Fruit fly (Drosophila melanogaster) whole organism, prepupa: ENCODE data around the gene CG12017.
A peak's percentile ranks its signal among the peaks of the same experiment; 100 is the strongest.

Experiments used
- Blimp-1 ChIP-seq: fragments of 200-800 bp; sonication (Bioruptor generic); optimal IDR thresholded peaks from 3 replicates; lab custom pipeline; 2017; ENCODE audit warnings: missing biosample characterization, missing genetic modification characterization, mild to moderate bottlenecking, moderate library complexity, missing genetic modification reagents
- CG10669 ChIP-seq: fragments of 200-800 bp; sonication (Bioruptor generic); optimal IDR thresholded peaks from 3 replicates; lab custom pipeline; 2018; ENCODE audit warnings: missing biosample characterization, mild to moderate bottlenecking, missing genetic modification characterization, moderate library complexity
- CG11294 ChIP-seq: fragments of 200-800 bp; sonication (Bioruptor generic); IDR thresholded peaks from 2 replicates; pipeline ENCODE4 v1.3.6; 2022; ENCODE audit warnings: missing biosample characterization, missing genetic modification characterization
- CG11902 ChIP-seq: fragments of 200-800 bp; sonication (Bioruptor generic); optimal IDR thresholded peaks from 3 replicates; lab custom pipeline; 2016; ENCODE audit warnings: missing biosample characterization, missing genetic modification characterization
- CG15336 ChIP-seq: fragments of 200-800 bp; sonication (Bioruptor generic); IDR thresholded peaks from 2 replicates; pipeline ENCODE4 v1.3.6; 2022; ENCODE audit warnings: missing biosample characterization, missing genetic modification characterization
- CG16779 ChIP-seq: fragments of 200-800 bp; sonication (Bioruptor generic); optimal IDR thresholded peaks from 3 replicates; lab custom pipeline; 2017; ENCODE audit warnings: missing biosample characterization, mild to moderate bottlenecking, missing genetic modification characterization
- CG3032 ChIP-seq: fragments of 200-800 bp; optimal IDR thresholded peaks from 2 replicates; lab custom pipeline; 2019; ENCODE audit warnings: missing biosample characterization, mild to moderate bottlenecking, missing genetic modification characterization, moderate library complexity
- CG31627 ChIP-seq: fragments of 200-800 bp; sonication (Bioruptor generic); optimal IDR thresholded peaks from 3 replicates; lab custom pipeline; 2016; ENCODE audit warnings: missing biosample characterization, missing genetic modification characterization
- CG32006 ChIP-seq: fragments of 200-800 bp; sonication (Bioruptor generic); optimal IDR thresholded peaks from 3 replicates; lab custom pipeline; 2017; ENCODE audit warnings: missing biosample characterization, mild to moderate bottlenecking, missing genetic modification characterization
- CG3919 ChIP-seq: fragments of 200-800 bp; sonication (Bioruptor generic); optimal IDR thresholded peaks from 3 replicates; lab custom pipeline; 2016; ENCODE audit warnings: missing biosample characterization, missing genetic modification characterization
- CG4318 ChIP-seq: fragments of 200-800 bp; sonication (Bioruptor generic); optimal IDR thresholded peaks from 3 replicates; lab custom pipeline; 2017; ENCODE audit warnings: missing biosample characterization, mild to moderate bottlenecking, missing genetic modification characterization
- CG6276 ChIP-seq: fragments of 200-800 bp; sonication (Bioruptor generic); optimal IDR thresholded peaks from 2 replicates; lab custom pipeline; 2017; ENCODE audit warnings: missing biosample characterization, mild to moderate bottlenecking, missing genetic modification characterization
- CG6792 ChIP-seq: fragments of 200-800 bp; sonication (Bioruptor generic); optimal IDR thresholded peaks from 3 replicates; lab custom pipeline; 2016; ENCODE audit warnings: missing biosample characterization, missing genetic modification characterization
- CG6854 ChIP-seq: fragments of 200-800 bp; sonication (Bioruptor generic); optimal IDR thresholded peaks from 2 replicates; lab custom pipeline; 2017; ENCODE audit warnings: missing biosample characterization, mild to moderate bottlenecking, missing genetic modification characterization
- CG8119 ChIP-seq: fragments of 200-800 bp; sonication (Bioruptor generic); IDR thresholded peaks from 3 replicates; pipeline ENCODE4 v1.3.6; 2022; ENCODE audit warnings: missing biosample characterization, missing genetic modification characterization
- CG8319 ChIP-seq: fragments of 200-800 bp; sonication (Bioruptor generic); optimal IDR thresholded peaks from 3 replicates; lab custom pipeline; 2016; ENCODE audit warnings: missing biosample characterization, missing genetic modification characterization
- CG8632 ChIP-seq: fragments of 200-800 bp; sonication (Bioruptor generic); optimal IDR thresholded peaks from 3 replicates; lab custom pipeline; 2016; ENCODE audit warnings: missing biosample characterization, missing genetic modification characterization
- CG9139 ChIP-seq: fragments of 200-800 bp; sonication (Bioruptor generic); optimal IDR thresholded peaks from 3 replicates; lab custom pipeline; 2017; ENCODE audit warnings: missing biosample characterization, mild to moderate bottlenecking, missing genetic modification characterization
- Eip78C ChIP-seq: fragments of 200-800 bp; sonication (Bioruptor generic); peaks from one replicate; lab custom pipeline; 2016; ENCODE audit warnings: missing biosample characterization, missing genetic modification characterization
- Ets21C ChIP-seq: fragments of 200-800 bp; sonication (Bioruptor generic); optimal IDR thresholded peaks from 3 replicates; lab custom pipeline; 2016; ENCODE audit warnings: missing biosample characterization, missing genetic modification characterization
- Ets96B ChIP-seq: fragments of 200-800 bp; optimal IDR thresholded peaks from 2 replicates; lab custom pipeline; 2019; ENCODE audit warnings: missing biosample characterization, mild to moderate bottlenecking, missing genetic modification characterization, moderate library complexity
- Hr38 ChIP-seq: sonication (Bioruptor generic); optimal IDR thresholded peaks from 2 replicates; lab custom pipeline; 2016; ENCODE audit warnings: missing biosample characterization, missing genetic modification characterization
- Hr39 ChIP-seq: fragments of 200-800 bp; sonication (Bioruptor generic); optimal IDR thresholded peaks from 2 replicates; lab custom pipeline; 2016; ENCODE audit warnings: missing biosample characterization, missing genetic modification characterization
- Hr4 ChIP-seq: fragments of 200-800 bp; sonication (Bioruptor generic); optimal IDR thresholded peaks from 3 replicates; lab custom pipeline; 2016; ENCODE audit warnings: missing biosample characterization, missing genetic modification characterization
- Lpt ChIP-seq: fragments of 200-800 bp; sonication (Bioruptor generic); optimal IDR thresholded peaks from 3 replicates; lab custom pipeline; 2016; ENCODE audit warnings: missing biosample characterization, missing genetic modification characterization
- Met ChIP-seq: fragments of 200-800 bp; sonication (Bioruptor generic); optimal IDR thresholded peaks from 3 replicates; lab custom pipeline; 2016; ENCODE audit warnings: missing biosample characterization, missing genetic modification characterization
- OdsH ChIP-seq: fragments of 200-800 bp; sonication (Bioruptor generic); optimal IDR thresholded peaks from 3 replicates; lab custom pipeline; 2016; ENCODE audit warnings: missing biosample characterization, missing genetic modification characterization
- Smox ChIP-seq: fragments of 200-800 bp; sonication (Bioruptor generic); optimal IDR thresholded peaks from 3 replicates; lab custom pipeline; 2016; ENCODE audit warnings: missing biosample characterization, missing genetic modification characterization
- Sox14 ChIP-seq: fragments of 200-800 bp; sonication (Bioruptor generic); optimal IDR thresholded peaks from 3 replicates; lab custom pipeline; 2016; ENCODE audit warnings: missing biosample characterization, missing genetic modification characterization
- Sox15 ChIP-seq: fragments of 200-800 bp; sonication (Bioruptor generic); optimal IDR thresholded peaks from 3 replicates; lab custom pipeline; 2016; ENCODE audit warnings: missing biosample characterization, missing genetic modification characterization
- achi ChIP-seq: fragments of 200-800 bp; sonication (Bioruptor generic); optimal IDR thresholded peaks from 3 replicates; lab custom pipeline; 2016; ENCODE audit warnings: missing biosample characterization, missing genetic modification characterization
- acj6 ChIP-seq: fragments of 200-800 bp; sonication (Bioruptor generic); optimal IDR thresholded peaks from 3 replicates; lab custom pipeline; 2016; ENCODE audit warnings: missing biosample characterization, missing genetic modification characterization
- cyc ChIP-seq: fragments of 200-800 bp; sonication (Bioruptor generic); optimal IDR thresholded peaks from 3 replicates; lab custom pipeline; 2016; ENCODE audit warnings: missing biosample characterization, missing genetic modification characterization
- eg ChIP-seq: fragments of 200-800 bp; sonication (Bioruptor generic); IDR thresholded peaks from 3 replicates; pipeline ENCODE4 v1.3.6; 2022; ENCODE audit warnings: missing biosample characterization, missing genetic modification characterization
- fd85E ChIP-seq: fragments of 200-800 bp; sonication (Bioruptor generic); optimal IDR thresholded peaks from 3 replicates; lab custom pipeline; 2016; ENCODE audit warnings: missing biosample characterization, missing genetic modification characterization
- fkh ChIP-seq: fragments of 200-800 bp; sonication (Bioruptor generic); optimal IDR thresholded peaks from 3 replicates; lab custom pipeline; 2017; ENCODE audit warnings: missing biosample characterization, mild to moderate bottlenecking, missing genetic modification characterization, moderate library complexity
- net ChIP-seq: fragments of 200-800 bp; sonication (Bioruptor generic); optimal IDR thresholded peaks from 3 replicates; lab custom pipeline; 2016; ENCODE audit warnings: missing biosample characterization, missing genetic modification characterization
- pdm3 ChIP-seq: fragments of 200-800 bp; sonication (Bioruptor generic); optimal IDR thresholded peaks from 3 replicates; lab custom pipeline; 2016; ENCODE audit warnings: missing biosample characterization, missing genetic modification characterization
- salr ChIP-seq, 2 experiments: fragments of 200-800 bp; sonication (Bioruptor generic); optimal IDR thresholded peaks; 3 replicates each; lab custom pipeline; 2016 to 2018; ENCODE audit warnings: missing biosample characterization in 2 of 2, missing genetic modification characterization in 2 of 2, mild to moderate bottlenecking in 1 of 2
- ss ChIP-seq, 2 experiments: fragments of 200-800 bp; sonication (Bioruptor generic); optimal IDR thresholded peaks; 2 replicates in 1 of 2; 3 replicates in 1 of 2; lab custom pipeline; 2017 to 2018; ENCODE audit warnings: mild to moderate bottlenecking in 2 of 2, missing biosample characterization in 2 of 2, missing genetic modification characterization in 2 of 2, moderate library complexity in 1 of 2
- svp ChIP-seq: fragments of 200-800 bp; sonication (Bioruptor generic); peaks from one replicate; lab custom pipeline; 2016; ENCODE audit warnings: missing biosample characterization, missing genetic modification characterization

The CG12017 gene

DNA sequence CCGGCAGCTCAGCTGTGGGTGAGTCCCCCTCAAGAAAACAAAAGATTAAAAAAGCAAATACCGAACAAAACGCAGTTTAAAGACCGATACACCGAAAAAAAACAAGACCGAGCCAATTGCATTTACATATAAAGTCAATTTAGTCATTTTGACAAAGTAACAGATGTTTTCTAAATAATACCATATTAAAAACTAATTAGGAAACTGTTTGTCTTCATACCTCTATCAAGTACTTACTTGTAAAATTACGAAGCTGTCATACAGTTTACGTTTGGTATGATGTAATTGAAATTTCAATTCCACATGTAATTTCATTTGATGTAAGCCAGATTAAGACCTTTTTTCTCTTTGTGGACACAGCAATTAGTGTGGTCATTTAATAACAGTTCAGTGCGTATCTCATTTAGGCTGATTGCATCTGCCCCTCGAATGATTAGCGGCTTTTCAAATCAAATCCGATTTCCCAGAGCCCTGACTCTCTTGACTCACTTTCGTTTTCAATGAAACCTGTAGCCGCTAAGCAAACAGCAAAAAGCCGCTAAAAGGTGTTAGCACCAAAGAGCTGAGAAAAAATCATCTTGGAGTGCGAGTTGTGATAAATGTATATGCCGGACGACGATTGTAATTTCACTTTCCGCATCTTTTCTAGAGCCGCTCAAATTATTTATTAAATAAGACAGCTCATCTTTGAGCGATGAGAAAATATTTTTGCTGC lies 5.4 kb upstream of the CG12017 start:
- TF ChIP-seq CG15336: 0 out of 2 replicates have a peak, but pooled peaks have one; percentile 16
- peak; percentile 76 for TF ChIP-seq Eip78C (GFP tag; lab: Kevin White, UChicago)
- TF ChIP-seq CG32006: peak; percentile 54
- no peak for TF ChIP-seq Lpt (GFP tag; lab: Kevin White, UChicago)
- TF ChIP-seq Blimp-1: peak; percentile 59
- peak; percentile 6 for TF ChIP-seq CG3919 (GFP tag; lab: Kevin White, UChicago)
- no peak for TF ChIP-seq Met (GFP tag; lab: Kevin White, UChicago)
- TF ChIP-seq achi: peak; percentile 17
- TF ChIP-seq CG8119 (GFP tag; lab: Robert Waterston, UW): no peak
- TF ChIP-seq Hr4 (GFP tag; lab: Kevin White, UChicago): peak; percentile 40

DNA sequence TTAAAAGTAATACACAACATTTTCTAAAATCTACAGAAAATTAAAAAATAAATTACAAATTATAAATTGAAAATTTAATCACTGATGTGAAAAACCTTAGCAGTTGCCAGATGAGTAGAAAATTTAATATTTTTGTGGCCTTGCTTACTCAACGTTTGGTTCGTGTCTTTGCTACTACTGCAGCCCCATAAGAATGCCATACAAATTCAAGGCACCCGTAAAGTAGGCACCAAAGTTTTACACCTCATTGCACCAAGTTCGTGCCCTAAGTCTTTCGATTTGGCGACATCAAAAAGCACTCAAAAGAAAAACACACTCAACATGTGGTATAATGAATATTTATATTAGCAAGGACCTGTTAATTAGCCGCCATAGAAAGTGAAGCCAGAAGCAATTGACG lies 3.1 kb upstream of the CG12017 start:
- TF ChIP-seq CG3032 (tag; lab: Kevin White, UChicago): no peak
- TF ChIP-seq Eip78C (GFP tag; lab: Kevin White, UChicago): peak; percentile 9

DNA sequence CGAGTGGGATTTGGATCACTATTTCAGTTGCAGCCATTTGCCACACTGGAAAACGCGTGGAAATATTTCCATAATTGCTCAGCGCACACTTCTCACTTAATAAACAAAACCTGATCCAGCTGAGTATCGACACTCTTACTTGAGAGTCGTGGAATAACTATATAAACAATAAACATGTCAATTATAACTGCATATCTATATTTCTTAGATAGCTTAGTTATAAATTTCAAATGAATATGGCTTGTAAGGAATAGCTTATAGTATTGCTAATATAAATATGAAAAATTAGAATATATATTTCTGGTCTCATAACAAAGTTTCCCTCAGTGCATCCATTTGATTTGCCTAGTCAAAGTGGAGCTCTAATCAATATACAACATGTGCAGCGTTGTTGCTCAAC lies 3.2 kb downstream of the CG12017 start:
- TF ChIP-seq OdsH (GFP tag; lab: Kevin White, UChicago) (peak; percentile 23), eg (GFP tag; lab: Robert Waterston, UW) (peak; percentile 41; the same call in 1 of the 3 replicates), CG11294 (GFP tag; lab: Robert Waterston, UW) (no peak), Ets21C (GFP tag; lab: Kevin White, UChicago) (no peak), CG8119 (GFP tag; lab: Robert Waterston, UW) (peak; percentile 69), CG10669 (GFP tag; lab: Kevin White, UChicago) (no peak), CG15336 (peak; percentile 73), CG32006 (peak; percentile 75), Hr38 (GFP tag; lab: Kevin White, UChicago) (no peak), CG8319 (GFP tag; lab: Kevin White, UChicago) (no peak), Hr4 (GFP tag; lab: Kevin White, UChicago) (peak; percentile 71), cyc (GFP tag; lab: Kevin White, UChicago) (no peak), CG4318 (peak; percentile 40), acj6 (GFP tag; lab: Kevin White, UChicago) (no peak), Sox14 (GFP tag; lab: Kevin White, UChicago) (no peak), Eip78C (GFP tag; lab: Kevin White, UChicago) (peak; percentile 43), pdm3 (GFP tag; lab: Kevin White, UChicago) (peak; percentile 4), CG11902 (GFP tag; lab: Kevin White, UChicago) (no peak), ss (GFP tag; optimal IDR thresholded peaks at IDR 0.05; lab: Kevin White, UChicago) (no peak), salr (GFP tag; optimal IDR thresholded peaks at IDR 0.05; lab: Kevin White, UChicago) (peak in 1 of 2 experiments; percentile 16), CG6854 (no peak)

DNA sequence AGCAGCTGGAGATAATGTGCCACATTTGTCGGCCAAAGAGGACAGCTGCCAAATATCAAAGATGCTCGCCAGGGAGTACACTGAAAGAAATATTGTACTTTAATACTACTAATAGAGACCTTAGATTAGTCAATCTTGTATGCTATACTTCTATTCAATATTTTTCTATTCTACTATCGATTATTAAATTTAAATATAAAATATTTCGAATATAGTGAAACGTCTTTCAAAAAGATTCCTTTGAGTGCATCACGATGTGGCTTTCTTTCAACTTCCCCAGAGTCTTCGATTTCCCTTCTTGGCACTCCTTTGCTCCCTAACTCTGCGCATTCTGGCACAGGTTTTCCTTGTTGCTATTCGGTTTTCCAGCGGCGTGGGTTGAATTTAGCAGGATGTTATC lies 4.9 kb downstream of the CG12017 start:
- TF ChIP-seq CG4318: no peak
- no peak for TF ChIP-seq CG8632 (GFP tag; lab: Kevin White, UChicago)
- no peak for TF ChIP-seq CG6792 (GFP tag; lab: Kevin White, UChicago)
- TF ChIP-seq Hr4 (GFP tag; lab: Kevin White, UChicago): peak; percentile 22
- peak; percentile 52; the same call in 2 of the 3 replicates for TF ChIP-seq CG8119 (GFP tag; lab: Robert Waterston, UW)
- no peak for TF ChIP-seq fd85E (GFP tag; lab: Kevin White, UChicago)
- peak; percentile 41; the same call in 1 of the 2 replicates for TF ChIP-seq CG15336
- no peak for TF ChIP-seq Met (GFP tag; lab: Kevin White, UChicago)
- TF ChIP-seq CG3919 (GFP tag; lab: Kevin White, UChicago): peak; percentile 10
- TF ChIP-seq CG3032 (tag; lab: Kevin White, UChicago): no peak
- no peak for TF ChIP-seq Hr38 (GFP tag; lab: Kevin White, UChicago)
- no peak for TF ChIP-seq Hr39 (GFP tag; lab: Kevin White, UChicago)
- no peak for TF ChIP-seq Smox
- no peak for TF ChIP-seq CG11902 (GFP tag; lab: Kevin White, UChicago)
- TF ChIP-seq Sox15: no peak
- no peak for TF ChIP-seq Ets96B
- TF ChIP-seq CG16779 (tag; lab: Kevin White, UChicago): no peak
- TF ChIP-seq ss (GFP tag; optimal IDR thresholded peaks at IDR 0.05; lab: Kevin White, UChicago): no peak
- TF ChIP-seq acj6 (GFP tag; lab: Kevin White, UChicago): no peak
- peak; percentile 69 for TF ChIP-seq Eip78C (GFP tag; lab: Kevin White, UChicago)
- peak; percentile 52 for TF ChIP-seq CG32006
- no peak for TF ChIP-seq fkh
- TF ChIP-seq pdm3 (GFP tag; lab: Kevin White, UChicago): no peak
- TF ChIP-seq CG10669 (GFP tag; lab: Kevin White, UChicago): no peak
- TF ChIP-seq CG31627 (GFP tag; lab: Kevin White, UChicago): no peak
- TF ChIP-seq CG6276 (GFP tag; lab: Kevin White, UChicago): peak; percentile 8
- TF ChIP-seq net: no peak
- TF ChIP-seq svp: peak; percentile 26
- TF ChIP-seq Ets21C (GFP tag; lab: Kevin White, UChicago): no peak
- 0 out of 3 replicates have a peak, but pooled peaks have one; percentile 26 for TF ChIP-seq eg (GFP tag; lab: Robert Waterston, UW)
- no peak for TF ChIP-seq CG9139 (GFP tag; lab: Kevin White, UChicago)
